Fruit fly (Drosophila melanogaster) whole organism, embryonic: ENCODE measurements around the gene ago.

Experiments used
- CG10147 ChIP-seq: fragments of 200-800 bp; sonication (Bioruptor generic); optimal IDR thresholded peaks from 2 replicates; lab custom pipeline; 2019; ENCODE audit warnings: missing biosample characterization, mild to moderate bottlenecking, missing genetic modification characterization, moderate library complexity
- CG11456 ChIP-seq: fragments of 200-800 bp; sonication (Bioruptor generic); IDR thresholded peaks from 3 replicates; pipeline ENCODE4 v1.3.6; 2022; ENCODE audit warnings: missing biosample characterization, missing genetic modification characterization
- CG12155 ChIP-seq: fragments of 200-800 bp; sonication (Bioruptor generic); optimal IDR thresholded peaks from 3 replicates; lab custom pipeline; 2016; ENCODE audit warnings: missing biosample characterization, missing genetic modification characterization
- CG12236 ChIP-seq: fragments of 200-800 bp; sonication (Bioruptor generic); optimal IDR thresholded peaks from 2 replicates; lab custom pipeline; 2016; ENCODE audit warnings: missing biosample characterization, missing genetic modification characterization
- CG1233 ChIP-seq: fragments of 200-800 bp; sonication (Bioruptor generic); optimal IDR thresholded peaks from 4 replicates; lab custom pipeline; 2018; ENCODE audit warnings: missing biosample characterization, mild to moderate bottlenecking, missing genetic modification characterization
- CG12659 ChIP-seq: fragments of 200-800 bp; sonication (Bioruptor generic); optimal IDR thresholded peaks from 3 replicates; lab custom pipeline; 2017; ENCODE audit warnings: mild to moderate bottlenecking, missing biosample characterization, missing genetic modification reagents, missing genetic modification characterization
- CG12942 ChIP-seq: fragments of 200-800 bp; sonication (Bioruptor generic); optimal IDR thresholded peaks from 3 replicates; lab custom pipeline; 2016; ENCODE audit warnings: missing biosample characterization, missing genetic modification characterization
- CG13894 ChIP-seq: fragments of 200-800 bp; sonication (Bioruptor generic); optimal IDR thresholded peaks from 3 replicates; lab custom pipeline; 2018; ENCODE audit warnings: missing biosample characterization, mild to moderate bottlenecking, missing genetic modification characterization, moderate library complexity
- CG14441 ChIP-seq: fragments of 200-800 bp; sonication (Bioruptor generic); IDR thresholded peaks from 2 replicates; pipeline ENCODE4 v1.3.6; 2022; ENCODE audit warnings: missing biosample characterization, missing genetic modification characterization
- CG14710 ChIP-seq: fragments of 200-800 bp; sonication (Bioruptor generic); optimal IDR thresholded peaks from 3 replicates; lab custom pipeline; 2019; ENCODE audit warnings: missing biosample characterization, mild to moderate bottlenecking, missing genetic modification characterization, moderate library complexity
- CG14965 ChIP-seq: fragments of 200-800 bp; sonication (Bioruptor generic); optimal IDR thresholded peaks from 2 replicates; lab custom pipeline; 2016; ENCODE audit warnings: missing biosample characterization, missing genetic modification characterization, borderline replicate concordance
- CG15479 ChIP-seq: fragments of 200-800 bp; sonication (Bioruptor generic); optimal IDR thresholded peaks from 3 replicates; lab custom pipeline; 2019; ENCODE audit warnings: missing biosample characterization, mild to moderate bottlenecking, missing genetic modification characterization, moderate library complexity
- CG2678 ChIP-seq: fragments of 200-800 bp; sonication (Bioruptor generic); optimal IDR thresholded peaks from 3 replicates; lab custom pipeline; 2019; ENCODE audit warnings: missing biosample characterization, mild to moderate bottlenecking, missing genetic modification characterization, moderate library complexity
- CG31224 ChIP-seq: fragments of 200-800 bp; sonication (Bioruptor generic); IDR thresholded peaks from 2 replicates; pipeline ENCODE4 v1.3.6; 2022; ENCODE audit warnings: missing biosample characterization, missing genetic modification characterization
- CG4282 ChIP-seq: fragments of 200-800 bp; sonication (Bioruptor generic); optimal IDR thresholded peaks from 2 replicates; lab custom pipeline; 2016; ENCODE audit warnings: missing biosample characterization, missing genetic modification characterization
- CG4404 ChIP-seq: fragments of 200-800 bp; sonication (Bioruptor generic); IDR thresholded peaks from 2 replicates; pipeline ENCODE4 v1.3.6; 2022; ENCODE audit warnings: missing biosample characterization, missing genetic modification characterization
- CG4854 ChIP-seq: fragments of 200-800 bp; sonication (Bioruptor generic); optimal IDR thresholded peaks from 2 replicates; lab custom pipeline; 2016; ENCODE audit warnings: missing biosample characterization, missing genetic modification characterization, inconsistent platforms
- CG6854 ChIP-seq: fragments of 200-800 bp; sonication (Bioruptor generic); optimal IDR thresholded peaks from 3 replicates; lab custom pipeline; 2017; ENCODE audit warnings: missing biosample characterization, mild to moderate bottlenecking, missing genetic modification characterization
- CHES-1-like ChIP-seq: fragments of 200-800 bp; sonication (Bioruptor generic); optimal IDR thresholded peaks from 2 replicates; lab custom pipeline; 2016; ENCODE audit warnings: missing biosample characterization, missing genetic modification characterization
- Dip3 ChIP-seq: fragments of 200-800 bp; sonication (Bioruptor generic); optimal IDR thresholded peaks from 3 replicates; lab custom pipeline; 2016; ENCODE audit warnings: missing biosample characterization, missing genetic modification characterization
- Dref ChIP-seq: fragments of 200-800 bp; sonication (Bioruptor generic); IDR thresholded peaks from 2 replicates; pipeline ENCODE4 v1.3.6; 2022; ENCODE audit warnings: missing biosample characterization, missing genetic modification characterization
- Gsc ChIP-seq: fragments of 200-800 bp; sonication (Bioruptor generic); IDR thresholded peaks from 2 replicates; pipeline ENCODE4 v1.3.6; 2022; ENCODE audit warnings: missing biosample characterization, missing genetic modification characterization
- Hr39 ChIP-seq: fragments of >200 bp; optimal IDR thresholded peaks from 2 replicates; lab custom pipeline; 2017
- NFAT ChIP-seq: fragments of 200-800 bp; sonication (Bioruptor generic); IDR thresholded peaks from 2 replicates; pipeline ENCODE4 v1.3.6; 2022; ENCODE audit warnings: missing biosample characterization, missing genetic modification characterization
- NfI ChIP-seq: fragments of 200-800 bp; sonication (Bioruptor generic); optimal IDR thresholded peaks from 3 replicates; lab custom pipeline; 2018; ENCODE audit warnings: missing biosample characterization, mild to moderate bottlenecking, missing genetic modification characterization, moderate library complexity
- Oli ChIP-seq: fragments of 200-800 bp; sonication (Bioruptor generic); optimal IDR thresholded peaks from 2 replicates; lab custom pipeline; 2018; ENCODE audit warnings: missing biosample characterization, mild to moderate bottlenecking, missing genetic modification characterization, moderate library complexity
- Side ChIP-seq: fragments of 200-800 bp; sonication (Bioruptor generic); optimal IDR thresholded peaks from 2 replicates; lab custom pipeline; 2016; ENCODE audit warnings: missing biosample characterization, missing genetic modification characterization
- Sox100B ChIP-seq: fragments of 200-800 bp; sonication (Bioruptor generic); optimal IDR thresholded peaks from 3 replicates; lab custom pipeline; 2018; ENCODE audit warnings: missing biosample characterization, mild to moderate bottlenecking, missing genetic modification characterization
- Ssrp ChIP-seq: fragments of 200-800 bp; sonication (Bioruptor generic); optimal IDR thresholded peaks from 2 replicates; lab custom pipeline; 2018; ENCODE audit warnings: missing biosample characterization, mild to moderate bottlenecking, missing genetic modification characterization, moderate library complexity
- Trl ChIP-seq, 3 experiments: fragments of >200 bp in 2 of 3; fragments of 200-800 bp in 1 of 3; sonication (Bioruptor generic) in 1 of 3; optimal IDR thresholded peaks; 2 replicates in 1 of 3; 3 replicates in 2 of 3; lab custom pipeline; 2016 to 2017; ENCODE audit warnings: missing biosample characterization in 1 of 3, missing genetic modification characterization in 1 of 3
- Xrp1 ChIP-seq: fragments of 200-800 bp; sonication (Bioruptor generic); IDR thresholded peaks from 2 replicates; pipeline ENCODE4 v1.3.6; 2022; ENCODE audit warnings: missing biosample characterization, missing genetic modification characterization
- abd-A ChIP-seq: fragments of 200-800 bp; sonication (Bioruptor generic); optimal IDR thresholded peaks from 3 replicates; lab custom pipeline; 2019; ENCODE audit warnings: missing biosample characterization, mild to moderate bottlenecking, missing genetic modification characterization, moderate library complexity
- aop ChIP-seq: fragments of 200-800 bp; sonication (Bioruptor generic); IDR thresholded peaks from 2 replicates; pipeline ENCODE4 v1.3.6; 2022; ENCODE audit warnings: missing biosample characterization, missing genetic modification characterization
- ash1 ChIP-seq: fragments of 200-800 bp; sonication (Bioruptor generic); optimal IDR thresholded peaks from 2 replicates; lab custom pipeline; 2018; ENCODE audit warnings: missing biosample characterization, mild to moderate bottlenecking, missing genetic modification characterization
- cg ChIP-seq: fragments of 200-800 bp; sonication (Bioruptor generic); optimal IDR thresholded peaks from 3 replicates; lab custom pipeline; 2019; ENCODE audit warnings: missing biosample characterization, mild to moderate bottlenecking, missing genetic modification characterization, moderate library complexity
- dan ChIP-seq: fragments of 200-800 bp; sonication (Bioruptor generic); IDR thresholded peaks from 2 replicates; pipeline ENCODE4 v1.3.6; 2022; ENCODE audit warnings: missing biosample characterization, missing genetic modification characterization
- dmrt99B ChIP-seq: fragments of 200-800 bp; sonication (Bioruptor generic); optimal IDR thresholded peaks from 2 replicates; lab custom pipeline; 2018; ENCODE audit warnings: missing biosample characterization, mild to moderate bottlenecking, missing genetic modification characterization, moderate library complexity
- fd64A ChIP-seq: fragments of 200-800 bp; sonication (Bioruptor generic); optimal IDR thresholded peaks from 3 replicates; lab custom pipeline; 2018; ENCODE audit warnings: missing biosample characterization, mild to moderate bottlenecking, missing genetic modification characterization
- gfzf ChIP-seq: fragments of 200-800 bp; sonication (Bioruptor generic); optimal IDR thresholded peaks from 2 replicates; lab custom pipeline; 2016; ENCODE audit warnings: missing biosample characterization, mild to moderate bottlenecking, missing genetic modification characterization, moderate library complexity
- her ChIP-seq: fragments of 200-800 bp; sonication (Bioruptor generic); optimal IDR thresholded peaks from 2 replicates; lab custom pipeline; 2016; ENCODE audit warnings: missing biosample characterization, missing genetic modification characterization
- hth ChIP-seq: fragments of >200 bp; optimal IDR thresholded peaks from 2 replicates; lab custom pipeline; 2017; ENCODE audit warnings: inconsistent platforms
- ind ChIP-seq: fragments of 200-800 bp; sonication (Bioruptor generic); optimal IDR thresholded peaks from 3 replicates; lab custom pipeline; 2016; ENCODE audit warnings: missing biosample characterization, missing genetic modification characterization
- kni ChIP-seq: fragments of 200-800 bp; sonication (Bioruptor generic); optimal IDR thresholded peaks from 3 replicates; lab custom pipeline; 2017; ENCODE audit warnings: mild to moderate bottlenecking, missing biosample characterization, missing genetic modification reagents, missing genetic modification characterization
- maf-S ChIP-seq: fragments of 200-800 bp; sonication (Bioruptor generic); optimal IDR thresholded peaks from 2 replicates; lab custom pipeline; 2016; ENCODE audit warnings: missing biosample characterization, missing genetic modification characterization
- nerfin-1 ChIP-seq: fragments of 200-800 bp; sonication (Bioruptor generic); optimal IDR thresholded peaks from 3 replicates; lab custom pipeline; 2019; ENCODE audit warnings: missing biosample characterization, mild to moderate bottlenecking, missing genetic modification characterization, moderate library complexity
- oc ChIP-seq: fragments of 200-800 bp; sonication (Bioruptor generic); optimal IDR thresholded peaks from 2 replicates; lab custom pipeline; 2018; ENCODE audit warnings: missing biosample characterization, mild to moderate bottlenecking, missing genetic modification characterization, moderate library complexity
- odd ChIP-seq: fragments of 200-800 bp; sonication (Bioruptor generic); optimal IDR thresholded peaks from 2 replicates; lab custom pipeline; 2017; ENCODE audit warnings: missing biosample characterization, mild to moderate bottlenecking, missing genetic modification characterization
- pb ChIP-seq: fragments of 200-800 bp; sonication (Bioruptor generic); optimal IDR thresholded peaks from 3 replicates; lab custom pipeline; 2016; ENCODE audit warnings: missing biosample characterization, missing genetic modification characterization
- sug ChIP-seq: fragments of 200-800 bp; optimal IDR thresholded peaks from 2 replicates; lab custom pipeline; 2019; ENCODE audit warnings: missing biosample characterization, mild to moderate bottlenecking, missing genetic modification characterization, moderate library complexity
- ttk ChIP-seq: fragments of 200-800 bp; sonication (Bioruptor generic); IDR thresholded peaks from 2 replicates; pipeline ENCODE4 v2.1.2; 2022; ENCODE audit warnings: missing biosample characterization, missing genetic modification characterization
- vfl ChIP-seq: fragments of 200-800 bp; sonication (Bioruptor generic); optimal IDR thresholded peaks from 2 replicates; lab custom pipeline; 2016; ENCODE audit warnings: missing biosample characterization, missing genetic modification characterization
- zf30C ChIP-seq: fragments of 200-800 bp; sonication (Bioruptor generic); optimal IDR thresholded peaks from 3 replicates; lab custom pipeline; 2018; ENCODE audit warnings: missing biosample characterization, mild to moderate bottlenecking, missing genetic modification characterization

The ago gene

dm6 chr3L:4242428-4242827 lies 11.7 kb downstream of the ago start, which contains the start of gene pav (continued):
- peak; percentile 83 for TF ChIP-seq gfzf
- no peak for TF ChIP-seq oc (tag; lab: Kevin White, UChicago)
- no peak for TF ChIP-seq CG12236 (GFP tag; lab: Kevin White, UChicago)
- TF ChIP-seq nerfin-1 (tag; lab: Kevin White, UChicago) = peak; percentile 44
- no peak for TF ChIP-seq aop (GFP tag; lab: Robert Waterston, UW)
- TF ChIP-seq hth (lab: Kevin White, UChicago) = no peak
- no peak for TF ChIP-seq zf30C (GFP tag; lab: Kevin White, UChicago)
- TF ChIP-seq CG14710 (tag; lab: Kevin White, UChicago) = peak; percentile 65
- 0 out of 3 replicates have a peak, but pooled peaks have one; percentile 31 for TF ChIP-seq CG11456
- TF ChIP-seq Oli (tag; lab: Kevin White, UChicago) = no peak
- TF ChIP-seq CG4404 (GFP tag; lab: Robert Waterston, UW) = no peak
- no peak for TF ChIP-seq CHES-1-like (GFP tag; lab: Kevin White, UChicago)
- TF ChIP-seq CG14965 = no peak
- peak; percentile 19 for TF ChIP-seq CG12155 (GFP tag; lab: Kevin White, UChicago)
- TF ChIP-seq CG10147 (GFP tag; lab: Kevin White, UChicago) = no peak
- TF ChIP-seq CG2678 (tag; lab: Kevin White, UChicago) = no peak
- no peak for TF ChIP-seq CG15479 (GFP tag; lab: Kevin White, UChicago)
- TF ChIP-seq Sox100B = no peak
- TF ChIP-seq CG12942 = no peak
- TF ChIP-seq NFAT (GFP tag; lab: Robert Waterston, UW) = peak; percentile 19; the same call in 1 of the 2 replicates
- TF ChIP-seq odd (GFP tag; lab: Kevin White, UChicago) = no peak
- no peak for TF ChIP-seq CG4282 (GFP tag; lab: Kevin White, UChicago)
- TF ChIP-seq pb (GFP tag; lab: Kevin White, UChicago) = no peak
- TF ChIP-seq ttk (GFP tag; lab: Robert Waterston, UW) = no peak
- TF ChIP-seq CG6854 (GFP tag; lab: Kevin White, UChicago) = no peak
- no peak for TF ChIP-seq kni
- no peak for TF ChIP-seq vfl (GFP tag; lab: Kevin White, UChicago)
- TF ChIP-seq Trl (optimal IDR thresholded peaks at IDR 0.05; lab: Kevin White, UChicago) = no peak
- no peak for TF ChIP-seq Trl (GFP tag; optimal IDR thresholded peaks at IDR 0.05; lab: Kevin White, UChicago)
- no peak for TF ChIP-seq ash1
- no peak for TF ChIP-seq fd64A (GFP tag; lab: Kevin White, UChicago)
- TF ChIP-seq CG1233 (GFP tag; lab: Kevin White, UChicago) = no peak
- no peak for TF ChIP-seq dmrt99B (tag; lab: Kevin White, UChicago)
- TF ChIP-seq Dip3 = no peak
- no peak for TF ChIP-seq Dref
- TF ChIP-seq maf-S (GFP tag; lab: Kevin White, UChicago) = no peak
- TF ChIP-seq sug (tag; lab: Kevin White, UChicago) = no peak
- TF ChIP-seq Side (GFP tag; lab: Kevin White, UChicago) = no peak
- TF ChIP-seq Ssrp (tag; lab: Kevin White, UChicago) = no peak
- TF ChIP-seq Hr39 (lab: Kevin White, UChicago) = no peak
- peak; percentile 59; the same call in 1 of the 2 replicates for TF ChIP-seq Xrp1
- TF ChIP-seq dan (GFP tag; lab: Robert Waterston, UW) = no peak
- peak; percentile 31 for TF ChIP-seq ind (GFP tag; lab: Kevin White, UChicago)
- TF ChIP-seq NfI (GFP tag; lab: Kevin White, UChicago) = no peak
- TF ChIP-seq Gsc (GFP tag; lab: Robert Waterston, UW) = no peak
- TF ChIP-seq CG14441 (GFP tag; lab: Robert Waterston, UW) = peak; percentile 55
- TF ChIP-seq CG31224 (GFP tag; lab: Robert Waterston, UW) = no peak
- TF ChIP-seq abd-A (tag; lab: Kevin White, UChicago) = no peak
- TF ChIP-seq cg (GFP tag; lab: Kevin White, UChicago) = no peak
- no peak for TF ChIP-seq CG12659 (GFP tag; lab: Kevin White, UChicago)
- TF ChIP-seq CG4854 = no peak
- TF ChIP-seq her (GFP tag; lab: Kevin White, UChicago) = no peak
- no peak for TF ChIP-seq CG13894 (tag; lab: Kevin White, UChicago)
